Worm (Caenorhabditis elegans): ENCODE measurements around the gene E04F6.4.

DNA sequence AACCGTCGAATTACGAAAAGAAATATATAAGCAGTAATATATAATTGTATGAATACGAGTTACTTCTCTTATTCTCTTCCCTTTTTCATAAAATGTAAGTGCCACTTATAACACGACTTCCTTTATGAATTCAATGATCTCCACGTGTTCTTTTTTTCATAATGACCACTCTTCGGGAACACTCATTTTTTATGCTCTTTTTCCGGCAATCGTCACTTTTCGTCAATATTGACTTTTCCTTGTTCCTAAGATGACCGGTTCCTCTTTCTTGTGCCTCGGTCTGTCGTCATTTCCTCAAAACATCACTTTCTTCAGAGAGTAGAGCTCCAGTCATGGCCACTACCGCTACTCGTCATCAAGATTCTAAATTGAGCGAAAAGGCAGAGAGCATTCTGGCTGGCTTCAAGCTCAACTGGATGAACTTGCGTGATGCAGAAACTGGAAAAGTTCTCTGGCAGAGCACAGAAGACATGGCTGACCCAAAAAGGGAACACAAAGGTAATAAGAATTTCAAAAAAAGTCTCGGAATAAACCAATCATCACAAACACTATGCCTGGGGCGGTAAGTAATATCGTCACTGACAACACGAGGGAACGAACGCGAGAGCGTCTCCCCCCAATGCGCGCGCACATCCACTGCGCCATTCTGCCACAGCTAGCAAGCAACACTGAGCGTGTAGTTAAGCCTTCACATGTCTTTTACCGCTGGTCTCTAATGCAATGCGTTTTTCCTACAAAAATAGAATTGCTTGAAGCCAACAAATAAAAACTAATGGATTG, 5.5 kb upstream of the E04F6.4 start, which contains the start of gene pdl-1:
- TF ChIP-seq snpc-4 (tag; optimal IDR thresholded peaks at IDR 0.05) (peak; percentile 60), egl-27 (tag; optimal IDR thresholded peaks at IDR 0.05) (no peak), pha-4 (tag; optimal IDR thresholded peaks at IDR 0.05) (peak; percentile 87), nhr-77 (tag; optimal IDR thresholded peaks at IDR 0.05) (peak; percentile 27), ama-1 (optimal IDR thresholded peaks at IDR 0.05) (peak; percentile 69), nhr-11 (tag; optimal IDR thresholded peaks at IDR 0.05) (no peak), unc-62 (GFP tag; optimal IDR thresholded peaks at IDR 0.05) (no peak)

Data from whole organism, L3 larva.